Worm (Caenorhabditis elegans) whole organism, mixed stage, embryonic: ENCODE measurements around the gene H06A10.1.

Source experiments
- M03D4.4 ChIP-seq: sonication (generic microtip); optimal IDR thresholded peaks from 2 replicates; lab custom pipeline; 2017; ENCODE audit warnings: mild to moderate bottlenecking, missing genetic modification characterization, missing compliant biosample characterization
- blmp-1 ChIP-seq: fragments of 150-350 bp; optimal IDR thresholded peaks from 2 replicates; lab custom pipeline; 2014; ENCODE audit warnings: missing biosample characterization, missing genetic modification characterization
- ceh-43 ChIP-seq: fragments of 200-800 bp; sonication (Bioruptor generic); optimal IDR thresholded peaks from 2 replicates; lab custom pipeline; 2018; ENCODE audit warnings: mild to moderate bottlenecking, missing genetic modification characterization, moderate library complexity, missing compliant biosample characterization
- ces-1 ChIP-seq: fragments of 150-350 bp; optimal IDR thresholded peaks from 2 replicates; lab custom pipeline; 2014; ENCODE audit warnings: missing biosample characterization, missing genetic modification reagents, missing genetic modification characterization
- drap-1 ChIP-seq: fragments of 200-800 bp; sonication (Bioruptor generic); optimal IDR thresholded peaks from 3 replicates; lab custom pipeline; 2018; ENCODE audit warnings: mild to moderate bottlenecking, missing genetic modification characterization, missing compliant biosample characterization
- elt-1 ChIP-seq: sonication (generic microtip); optimal IDR thresholded peaks from 2 replicates; lab custom pipeline; 2017; ENCODE audit warnings: missing genetic modification characterization, mild to moderate bottlenecking, missing compliant biosample characterization, antibody characterized with exemption, moderate library complexity, borderline replicate concordance; ENCODE audit not compliant: insufficient read depth
- elt-3 ChIP-seq: fragments of 150-350 bp; optimal IDR thresholded peaks from 2 replicates; lab custom pipeline; 2014; ENCODE audit warnings: missing biosample characterization, missing genetic modification characterization
- flh-1 ChIP-seq: fragments of 200-800 bp; sonication (Bioruptor generic); optimal IDR thresholded peaks from 2 replicates; lab custom pipeline; 2018; ENCODE audit warnings: mild to moderate bottlenecking, missing genetic modification characterization, moderate library complexity, missing compliant biosample characterization
- hlh-1 ChIP-seq: fragments of 150-350 bp; optimal IDR thresholded peaks from 2 replicates; lab custom pipeline; 2014; ENCODE audit warnings: missing biosample characterization, missing genetic modification reagents, missing genetic modification characterization
- lin-13 ChIP-seq: fragments of 150-350 bp; optimal IDR thresholded peaks from 2 replicates; lab custom pipeline; 2014; ENCODE audit warnings: missing biosample characterization, missing genetic modification characterization
- lsy-2 ChIP-seq: fragments of 150-350 bp; optimal IDR thresholded peaks from 2 replicates; lab custom pipeline; 2014; ENCODE audit warnings: missing biosample characterization, missing genetic modification characterization
- mab-5 ChIP-seq: fragments of 150-350 bp; optimal IDR thresholded peaks from 2 replicates; lab custom pipeline; 2014; ENCODE audit warnings: missing biosample characterization, missing genetic modification characterization
- mep-1 ChIP-seq: fragments of 150-350 bp; optimal IDR thresholded peaks from 2 replicates; lab custom pipeline; 2017; ENCODE audit warnings: missing biosample characterization, missing genetic modification reagents, missing genetic modification characterization, inconsistent platforms
- mls-2 ChIP-seq: sonication (generic microtip); optimal IDR thresholded peaks from 2 replicates; lab custom pipeline; 2016; ENCODE audit warnings: mild to moderate bottlenecking, missing genetic modification characterization, moderate library complexity, missing compliant biosample characterization
- nhr-12 ChIP-seq: fragments of 150-350 bp; optimal IDR thresholded peaks from 2 replicates; lab custom pipeline; 2014; ENCODE audit warnings: missing biosample characterization, missing genetic modification characterization
- nhr-2 ChIP-seq: fragments of 150-350 bp; optimal IDR thresholded peaks from 2 replicates; lab custom pipeline; 2014; ENCODE audit warnings: missing biosample characterization, missing genetic modification characterization
- nhr-237 ChIP-seq: fragments of 150-350 bp; optimal IDR thresholded peaks from 2 replicates; lab custom pipeline; 2014; ENCODE audit warnings: missing biosample characterization, missing genetic modification characterization
- nhr-28 ChIP-seq: fragments of 150-350 bp; optimal IDR thresholded peaks from 2 replicates; lab custom pipeline; 2014; ENCODE audit warnings: missing biosample characterization, missing genetic modification characterization
- pha-4 ChIP-seq: fragments of 150-350 bp; optimal IDR thresholded peaks from 2 replicates; lab custom pipeline; 2018; ENCODE audit warnings: missing biosample characterization, missing genetic modification reagents, missing genetic modification characterization
- tbx-8 ChIP-seq: fragments of 200-800 bp; sonication (Bioruptor generic); optimal IDR thresholded peaks from 2 replicates; lab custom pipeline; 2018; ENCODE audit warnings: mild to moderate bottlenecking, missing genetic modification characterization, moderate library complexity, missing compliant biosample characterization
- unc-120 ChIP-seq: sonication (generic microtip); optimal IDR thresholded peaks from 2 replicates; lab custom pipeline; 2017; ENCODE audit warnings: missing genetic modification characterization, missing compliant biosample characterization; ENCODE audit not compliant: poor library complexity, severe bottlenecking
- unc-39 ChIP-seq: fragments of 150-350 bp; optimal IDR thresholded peaks from 2 replicates; lab custom pipeline; 2014; ENCODE audit warnings: missing biosample characterization, missing genetic modification characterization
- unc-62 ChIP-seq: fragments of 150-350 bp; optimal IDR thresholded peaks from 2 replicates; lab custom pipeline; 2014; ENCODE audit warnings: missing biosample characterization, missing genetic modification reagents, missing genetic modification characterization
- zip-8 ChIP-seq: fragments of 150-350 bp; optimal IDR thresholded peaks from 2 replicates; lab custom pipeline; 2014; ENCODE audit warnings: missing biosample characterization, missing genetic modification characterization
- ztf-11 ChIP-seq: fragments of 150-350 bp; optimal IDR thresholded peaks from 2 replicates; lab custom pipeline; 2014; ENCODE audit warnings: missing biosample characterization, missing genetic modification characterization

Gene H06A10.1

ce11 chrX:13542757-13543156 lies 35.4 kb downstream of the H06A10.1 start:
- TF ChIP-seq pha-4 (tag; lab: Kevin White, UChicago) = no peak
- no peak for TF ChIP-seq mab-5 (tag; lab: Kevin White, UChicago)
- no peak for TF ChIP-seq unc-39 (tag; lab: Kevin White, UChicago)
- no peak for TF ChIP-seq elt-3
- peak; percentile 51 for TF ChIP-seq ces-1

- TF ChIP-seq lsy-2 (no peak), nhr-2 (tag; lab: Kevin White, UChicago) (no peak), lin-13 (tag; lab: Kevin White, UChicago) (no peak), unc-39 (tag; lab: Kevin White, UChicago) (no peak), blmp-1 (tag; lab: Kevin White, UChicago) (no peak), ceh-43 (GFP tag; lab: Kevin White, UChicago) (no peak), nhr-28 (no peak), drap-1 (GFP tag; lab: Kevin White, UChicago) (no peak), unc-120 (no peak), nhr-237 (no peak), mep-1 (tag; lab: Kevin White, UChicago) (no peak), unc-62 (GFP tag; lab: Kevin White, UChicago) (no peak), mls-2 (tag; lab: Kevin White, UChicago) (no peak), ces-1 (no peak), pha-4 (tag; lab: Kevin White, UChicago) (no peak), hlh-1 (tag; lab: Kevin White, UChicago) (no peak), M03D4.4 (tag; lab: Kevin White, UChicago) (no peak), tbx-8 (GFP tag; lab: Kevin White, UChicago) (no peak), zip-8 (tag; lab: Kevin White, UChicago) (no peak), flh-1 (GFP tag; lab: Kevin White, UChicago) (no peak)
- TF ChIP-seq, all 35 proteins: peak for 0
Observed at ce11 chrX:13543350-13543749, 36.0 kb downstream of the H06A10.1 start.

ce11 chrX:13544544-13545021 lies 37.2 kb downstream of the H06A10.1 start:
- TF ChIP-seq blmp-1 (tag; lab: Kevin White, UChicago) (no peak), ces-1 (peak; percentile 25), nhr-28 (no peak), unc-120 (no peak), hlh-1 (tag; lab: Kevin White, UChicago) (no peak)

- TF ChIP-seq M03D4.4 (tag; lab: Kevin White, UChicago) (no peak), unc-62 (GFP tag; lab: Kevin White, UChicago) (no peak), ceh-43 (GFP tag; lab: Kevin White, UChicago) (no peak), mls-2 (tag; lab: Kevin White, UChicago) (no peak), nhr-28 (no peak), ztf-11 (no peak)
Observed at ce11 chrX:13550890-13551289, 43.6 kb downstream of the H06A10.1 start, which contains the start of gene odr-1. Gene odr-1, minus strand, starts transcription at chrX:13550990.

ce11 chrX:13555098-13555497 lies 47.8 kb downstream of the H06A10.1 start:
- TF ChIP-seq lin-13 (tag; lab: Kevin White, UChicago) (no peak), unc-120 (peak; percentile 41), hlh-1 (tag; lab: Kevin White, UChicago) (no peak), mab-5 (tag; lab: Kevin White, UChicago) (no peak), tbx-8 (GFP tag; lab: Kevin White, UChicago) (no peak), unc-62 (GFP tag; lab: Kevin White, UChicago) (peak; percentile 67)
- TF ChIP-seq, all 35 proteins: peak for 2

ce11 chrX:13556066-13556465 lies 48.7 kb downstream of the H06A10.1 start, which contains the start of gene glb-20:
Gene glb-20, minus strand, starts transcription at chrX:13556166.
- no peak for TF ChIP-seq nhr-28
- no peak for TF ChIP-seq tbx-8 (GFP tag; lab: Kevin White, UChicago)

ce11 chrX:13558667-13559066 lies 51.3 kb downstream of the H06A10.1 start:
- TF ChIP-seq unc-120 (no peak), tbx-8 (GFP tag; lab: Kevin White, UChicago) (no peak), nhr-2 (tag; lab: Kevin White, UChicago) (no peak), flh-1 (GFP tag; lab: Kevin White, UChicago) (no peak), M03D4.4 (tag; lab: Kevin White, UChicago) (no peak), nhr-28 (no peak), hlh-1 (tag; lab: Kevin White, UChicago) (no peak), unc-39 (tag; lab: Kevin White, UChicago) (no peak), elt-1 (tag; lab: Kevin White, UChicago) (no peak), nhr-12 (tag; lab: Kevin White, UChicago) (no peak), blmp-1 (tag; lab: Kevin White, UChicago) (no peak)
- TF ChIP-seq, all 35 proteins: peak for 0
